Worm (Caenorhabditis elegans) whole organism, mixed stage, embryonic: ENCODE results near the gene F01F1.3.

Experiments used
- blmp-1 ChIP-seq: fragments of 150-350 bp; optimal IDR thresholded peaks from 2 replicates; lab custom pipeline; 2014; ENCODE audit warnings: missing biosample characterization, missing genetic modification characterization
- cnd-1 ChIP-seq: fragments of 200-800 bp; sonication (Bioruptor generic); optimal IDR thresholded peaks from 2 replicates; lab custom pipeline; 2018; ENCODE audit warnings: mild to moderate bottlenecking, missing genetic modification characterization, missing compliant biosample characterization
- lsy-2 ChIP-seq: fragments of 150-350 bp; optimal IDR thresholded peaks from 2 replicates; lab custom pipeline; 2014; ENCODE audit warnings: missing biosample characterization, missing genetic modification characterization
- mep-1 ChIP-seq: fragments of 150-350 bp; optimal IDR thresholded peaks from 2 replicates; lab custom pipeline; 2017; ENCODE audit warnings: missing biosample characterization, missing genetic modification reagents, missing genetic modification characterization, inconsistent platforms
- nhr-237 ChIP-seq: fragments of 150-350 bp; optimal IDR thresholded peaks from 2 replicates; lab custom pipeline; 2014; ENCODE audit warnings: missing biosample characterization, missing genetic modification characterization
- snpc-4 ChIP-seq: fragments of 150-350 bp; optimal IDR thresholded peaks from 2 replicates; lab custom pipeline; 2014; ENCODE audit warnings: missing biosample characterization, missing genetic modification characterization
- unc-39 ChIP-seq: fragments of 150-350 bp; optimal IDR thresholded peaks from 2 replicates; lab custom pipeline; 2014; ENCODE audit warnings: missing biosample characterization, missing genetic modification characterization
- ztf-11 ChIP-seq: fragments of 150-350 bp; optimal IDR thresholded peaks from 2 replicates; lab custom pipeline; 2014; ENCODE audit warnings: missing biosample characterization, missing genetic modification characterization

DNA sequence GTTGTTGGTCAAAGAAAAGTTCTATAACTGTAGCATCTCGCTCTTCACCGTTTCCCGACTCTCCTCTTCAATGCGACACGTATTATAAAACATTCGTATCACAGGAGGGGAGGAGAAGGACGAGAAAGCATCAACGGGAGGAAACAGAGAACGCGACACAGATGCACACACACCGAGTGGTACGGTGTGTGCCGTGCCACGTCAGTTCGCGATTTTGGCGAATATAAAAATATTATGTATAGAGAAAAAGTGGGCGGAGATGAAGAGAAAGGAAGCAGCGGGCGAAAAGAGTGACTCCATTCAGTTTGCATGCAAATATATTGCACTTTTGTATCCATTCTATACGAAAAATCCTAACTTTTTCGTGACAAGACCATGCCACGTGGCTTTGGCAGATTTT, 43.0 kb downstream of the F01F1.3 start:
- TF ChIP-seq mep-1 (tag; lab: Kevin White, UChicago), result no peak
- no peak for TF ChIP-seq unc-39
- TF ChIP-seq ztf-11, result no peak
- TF ChIP-seq blmp-1 (tag; lab: Kevin White, UChicago), result no peak
- TF ChIP-seq nhr-237 (tag; lab: Kevin White, UChicago), result no peak
- TF ChIP-seq lsy-2 (tag; lab: Kevin White, UChicago), result no peak
- no peak for TF ChIP-seq cnd-1 (tag; lab: Kevin White, UChicago)
- no peak for TF ChIP-seq snpc-4 (tag; lab: Kevin White, UChicago)
